Fruit fly (Drosophila melanogaster) whole organism: ENCODE data around the gene scyl.

Experiments used
- CG8478 ChIP-seq: fragments of >200 bp; optimal IDR thresholded peaks from 2 replicates; lab custom pipeline; 2018; ENCODE audit warnings: inconsistent platforms
- EcR ChIP-seq, 2 experiments: fragments of >200 bp; optimal IDR thresholded peaks; 2 replicates each; lab custom pipeline; 2017; ENCODE audit warnings: missing biosample characterization in 2 of 2, missing genetic modification characterization in 2 of 2, missing genetic modification reagents in 2 of 2
- pan ChIP-seq: fragments of >200 bp; optimal IDR thresholded peaks from 2 replicates; lab custom pipeline; 2017
- psq ChIP-seq: fragments of >200 bp; optimal IDR thresholded peaks from 2 replicates; lab custom pipeline; 2017
- usp ChIP-seq: fragments of >200 bp; optimal IDR thresholded peaks from 2 replicates; lab custom pipeline; 2017; ENCODE audit warnings: missing biosample characterization, missing genetic modification characterization, mixed read lengths

- no peak for TF ChIP-seq CG8478
- TF ChIP-seq EcR (GFP tag; optimal IDR thresholded peaks at IDR 0.05; lab: Kevin White, UChicago) = no peak
- TF ChIP-seq psq (lab: Kevin White, UChicago) = no peak
- no peak for TF ChIP-seq usp (GFP tag; lab: Kevin White, UChicago)
- TF ChIP-seq pan (lab: Kevin White, UChicago) = no peak
Measured at dm6 chr3L:11254470-11255185, 2.5 kb downstream of the scyl start.
